Worm (Caenorhabditis elegans) whole organism, late embryonic: ENCODE results near the gene fbxa-106.

Source experiments
- ama-1 ChIP-seq: fragments of 150-350 bp; optimal IDR thresholded peaks from 2 replicates; lab custom pipeline; 2014
- lin-11 ChIP-seq: fragments of 200-800 bp; sonication (Bioruptor generic); optimal IDR thresholded peaks from 2 replicates; lab custom pipeline; 2018; ENCODE audit warnings: mild to moderate bottlenecking, missing genetic modification characterization, missing compliant biosample characterization
- unc-3 ChIP-seq, 2 experiments: fragments of 200-800 bp in 1 of 2; sonication (Bioruptor generic) in 1 of 2; sonication (generic microtip) in 1 of 2; conservative IDR thresholded peaks in 1 of 2; optimal IDR thresholded peaks in 1 of 2; 2 replicates each; pipeline versions ENCODE4 v1.3.6 to Lab custom; 2016 to 2022; ENCODE audit warnings: missing compliant biosample characterization in 2 of 2, missing genetic modification characterization in 2 of 2, missing genetic modification reagents in 1 of 2

DNA sequence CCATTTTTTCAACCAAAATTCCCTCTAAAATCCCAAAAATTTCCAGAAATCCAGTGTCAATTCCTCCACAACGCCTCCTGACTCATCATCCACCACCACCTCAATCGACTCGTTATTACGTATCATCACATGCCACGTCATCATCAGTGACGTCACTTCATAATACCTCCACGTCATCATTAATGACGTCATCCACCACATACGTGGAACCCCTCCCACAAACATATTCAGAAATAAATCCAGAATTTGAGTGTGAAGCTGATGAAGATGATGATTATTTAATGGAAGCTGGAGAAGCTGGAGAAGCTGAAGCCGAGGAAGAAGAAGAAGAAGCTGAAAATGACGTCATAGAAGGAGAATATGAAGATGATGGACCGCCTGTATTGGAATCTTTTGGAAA, 8.9 kb upstream of the fbxa-106 start:
- TF ChIP-seq unc-3 (GFP tag; conservative IDR thresholded peaks at IDR 0.05; lab: Robert Waterston, UW) = no peak
- TF ChIP-seq unc-3 (tag; optimal IDR thresholded peaks at IDR 0.05; lab: Kevin White, UChicago) = no peak
- TF ChIP-seq ama-1 = no peak
- no peak for TF ChIP-seq lin-11 (tag; lab: Kevin White, UChicago)
